Fruit fly (Drosophila melanogaster) whole organism, embryonic: ENCODE data around the gene CG45045.

ENCODE experiments used
- Ada2b ChIP-seq: fragments of 200-800 bp; sonication (Bioruptor generic); IDR thresholded peaks from 2 replicates; pipeline ENCODE4 v1.3.6; 2022; ENCODE audit warnings: missing biosample characterization, missing genetic modification characterization
- Aef1 ChIP-seq: fragments of 200-800 bp; sonication (Bioruptor generic); IDR thresholded peaks from 3 replicates; pipeline ENCODE4 v1.3.6; 2022; ENCODE audit warnings: missing biosample characterization, missing genetic modification characterization
- Blimp-1 ChIP-seq: fragments of 200-800 bp; sonication (Bioruptor generic); optimal IDR thresholded peaks from 3 replicates; lab custom pipeline; 2018; ENCODE audit warnings: missing biosample characterization, missing genetic modification characterization, mild to moderate bottlenecking, moderate library complexity, missing genetic modification reagents
- CG12071 ChIP-seq: fragments of 200-800 bp; sonication (Bioruptor generic); optimal IDR thresholded peaks from 3 replicates; lab custom pipeline; 2018; ENCODE audit warnings: missing biosample characterization, mild to moderate bottlenecking, missing genetic modification characterization
- CG12391 ChIP-seq: fragments of 200-800 bp; sonication (Bioruptor generic); optimal IDR thresholded peaks from 3 replicates; lab custom pipeline; 2018; ENCODE audit warnings: missing biosample characterization, mild to moderate bottlenecking, missing genetic modification characterization, moderate library complexity
- CG14965 ChIP-seq: fragments of 200-800 bp; sonication (Bioruptor generic); optimal IDR thresholded peaks from 2 replicates; lab custom pipeline; 2016; ENCODE audit warnings: missing biosample characterization, missing genetic modification characterization, borderline replicate concordance
- CG16813 ChIP-seq: fragments of 200-800 bp; sonication (Bioruptor generic); IDR thresholded peaks from 3 replicates; pipeline ENCODE4 v1.3.6; 2022; ENCODE audit warnings: missing biosample characterization, missing genetic modification characterization; ENCODE audit not compliant: partially characterized antibody
- CG16863 ChIP-seq: fragments of 200-800 bp; sonication (Bioruptor generic); optimal IDR thresholded peaks from 3 replicates; lab custom pipeline; 2016; ENCODE audit warnings: missing biosample characterization, missing genetic modification characterization
- CG17612 ChIP-seq: fragments of 200-800 bp; sonication (Bioruptor generic); IDR thresholded peaks from 2 replicates; pipeline ENCODE4 v1.3.6; 2022; ENCODE audit warnings: missing biosample characterization, missing genetic modification characterization
- CG30403 ChIP-seq: fragments of 200-800 bp; sonication (Bioruptor generic); optimal IDR thresholded peaks from 3 replicates; lab custom pipeline; 2016; ENCODE audit warnings: missing biosample characterization, missing genetic modification characterization
- CG31365 ChIP-seq: fragments of 200-800 bp; sonication (Bioruptor generic); optimal IDR thresholded peaks from 2 replicates; lab custom pipeline; 2018; ENCODE audit warnings: missing biosample characterization, mild to moderate bottlenecking, missing genetic modification characterization
- CG32767 ChIP-seq: fragments of 200-800 bp; sonication (Bioruptor generic); IDR thresholded peaks from 2 replicates; pipeline ENCODE4 v1.3.6; 2022; ENCODE audit warnings: missing biosample characterization, missing genetic modification characterization
- CG6765 ChIP-seq: fragments of 200-800 bp; sonication (Bioruptor generic); optimal IDR thresholded peaks from 3 replicates; lab custom pipeline; 2017; ENCODE audit warnings: missing biosample characterization, mild to moderate bottlenecking, missing genetic modification characterization
- CG7372 ChIP-seq: fragments of 200-800 bp; sonication (Bioruptor generic); IDR thresholded peaks from 2 replicates; pipeline ENCODE4 v1.3.6; 2022; ENCODE audit warnings: missing biosample characterization, missing genetic modification characterization
- CG7963 ChIP-seq: fragments of 200-800 bp; sonication (Bioruptor generic); IDR thresholded peaks from 3 replicates; pipeline ENCODE4 v1.3.6; 2022; ENCODE audit warnings: missing biosample characterization, missing genetic modification characterization; ENCODE audit not compliant: partially characterized antibody
- CG8281 ChIP-seq: fragments of 200-800 bp; sonication (Bioruptor generic); optimal IDR thresholded peaks from 2 replicates; lab custom pipeline; 2018; ENCODE audit warnings: missing biosample characterization, mild to moderate bottlenecking, missing genetic modification characterization, moderate library complexity
- CG8478 ChIP-seq: fragments of >200 bp; optimal IDR thresholded peaks from 2 replicates; lab custom pipeline; 2018
- CG9876 ChIP-seq: fragments of 200-800 bp; sonication (Bioruptor generic); optimal IDR thresholded peaks from 2 replicates; lab custom pipeline; 2016; ENCODE audit warnings: missing biosample characterization, missing genetic modification characterization
- Dbx ChIP-seq: fragments of 200-800 bp; sonication (Bioruptor generic); IDR thresholded peaks from 3 replicates; pipeline ENCODE4 v1.3.6; 2022; ENCODE audit warnings: missing biosample characterization, missing genetic modification characterization
- Drgx ChIP-seq: fragments of 200-800 bp; sonication (Bioruptor generic); IDR thresholded peaks from 2 replicates; pipeline ENCODE4 v1.3.6; 2022; ENCODE audit warnings: missing biosample characterization, missing genetic modification characterization
- ERR ChIP-seq: fragments of 200-800 bp; sonication (Bioruptor generic); optimal IDR thresholded peaks from 2 replicates; lab custom pipeline; 2016; ENCODE audit warnings: missing biosample characterization, missing genetic modification characterization
- Gsc ChIP-seq: fragments of 200-800 bp; sonication (Bioruptor generic); IDR thresholded peaks from 2 replicates; pipeline ENCODE4 v1.3.6; 2022; ENCODE audit warnings: missing biosample characterization, missing genetic modification characterization
- Gug ChIP-seq: fragments of 200-800 bp; sonication (Bioruptor generic); IDR thresholded peaks from 4 replicates; pipeline ENCODE4 v1.3.6; 2022; ENCODE audit warnings: missing biosample characterization, missing genetic modification characterization
- Hr78 ChIP-seq, 2 experiments: fragments of 200-800 bp in 1 of 2; fragments of >200 bp in 1 of 2; sonication (Bioruptor generic) in 1 of 2; optimal IDR thresholded peaks; 2 replicates each; lab custom pipeline; 2017 to 2019; ENCODE audit warnings: missing biosample characterization in 2 of 2, missing genetic modification characterization in 2 of 2, mild to moderate bottlenecking in 1 of 2, moderate library complexity in 1 of 2
- Lhr ChIP-seq: fragments of 200-800 bp; sonication (Bioruptor generic); optimal IDR thresholded peaks from 3 replicates; lab custom pipeline; 2017; ENCODE audit warnings: mild to moderate bottlenecking, missing biosample characterization, missing genetic modification reagents, missing genetic modification characterization
- MESR4 ChIP-seq: fragments of 200-800 bp; sonication (Bioruptor generic); optimal IDR thresholded peaks from 2 replicates; lab custom pipeline; 2018; ENCODE audit warnings: missing biosample characterization, mild to moderate bottlenecking, missing genetic modification characterization, moderate library complexity
- Neu2 ChIP-seq: fragments of 200-800 bp; sonication (Bioruptor generic); optimal IDR thresholded peaks from 3 replicates; lab custom pipeline; 2016; ENCODE audit warnings: missing biosample characterization, missing genetic modification characterization, borderline replicate concordance
- Oli ChIP-seq: fragments of 200-800 bp; sonication (Bioruptor generic); optimal IDR thresholded peaks from 2 replicates; lab custom pipeline; 2018; ENCODE audit warnings: missing biosample characterization, mild to moderate bottlenecking, missing genetic modification characterization, moderate library complexity
- Ptx1 ChIP-seq: fragments of 200-800 bp; sonication (Bioruptor generic); IDR thresholded peaks from 2 replicates; pipeline ENCODE4 v1.3.6; 2022; ENCODE audit warnings: missing biosample characterization, missing genetic modification characterization
- Rx ChIP-seq: fragments of 200-800 bp; sonication (Bioruptor generic); IDR thresholded peaks from 2 replicates; pipeline ENCODE4 v1.3.6; 2022; ENCODE audit warnings: missing biosample characterization, missing genetic modification characterization
- Scr ChIP-seq: fragments of 200-800 bp; sonication (Bioruptor generic); IDR thresholded peaks from 2 replicates; pipeline ENCODE4 v1.3.6; 2022; ENCODE audit warnings: missing biosample characterization, missing genetic modification characterization; ENCODE audit not compliant: partially characterized antibody
- amos ChIP-seq: fragments of 200-800 bp; sonication (Bioruptor generic); IDR thresholded peaks from 2 replicates; pipeline ENCODE4 v1.3.6; 2022; ENCODE audit warnings: missing biosample characterization, missing genetic modification characterization; ENCODE audit not compliant: partially characterized antibody
- br ChIP-seq: fragments of >200 bp; optimal IDR thresholded peaks from 2 replicates; lab custom pipeline; 2017
- chinmo ChIP-seq: fragments of 200-800 bp; sonication (Bioruptor generic); IDR thresholded peaks from 4 replicates; pipeline ENCODE4 v1.3.6; 2022; ENCODE audit warnings: missing biosample characterization, missing genetic modification characterization; ENCODE audit not compliant: partially characterized antibody
- chn ChIP-seq: fragments of 200-800 bp; sonication (Bioruptor generic); optimal IDR thresholded peaks from 2 replicates; lab custom pipeline; 2016; ENCODE audit warnings: missing biosample characterization, missing genetic modification characterization
- dysf ChIP-seq: fragments of 200-800 bp; sonication (Bioruptor generic); IDR thresholded peaks from 3 replicates; pipeline ENCODE4 v1.3.6; 2022; ENCODE audit warnings: missing biosample characterization, missing genetic modification characterization
- fd3F ChIP-seq: fragments of 200-800 bp; sonication (Bioruptor generic); optimal IDR thresholded peaks from 2 replicates; lab custom pipeline; 2018; ENCODE audit warnings: missing biosample characterization, mild to moderate bottlenecking, missing genetic modification characterization, moderate library complexity
- fd64A ChIP-seq: fragments of 200-800 bp; sonication (Bioruptor generic); optimal IDR thresholded peaks from 3 replicates; lab custom pipeline; 2018; ENCODE audit warnings: missing biosample characterization, mild to moderate bottlenecking, missing genetic modification characterization
- fru ChIP-seq: fragments of >200 bp; optimal IDR thresholded peaks from 2 replicates; lab custom pipeline; 2017
- gce ChIP-seq: fragments of 200-800 bp; sonication (Bioruptor generic); IDR thresholded peaks from 3 replicates; pipeline ENCODE4 v1.3.6; 2022; ENCODE audit warnings: missing biosample characterization, missing genetic modification characterization
- grn ChIP-seq: fragments of 200-800 bp; sonication (Bioruptor generic); optimal IDR thresholded peaks from 3 replicates; lab custom pipeline; 2017; ENCODE audit warnings: missing biosample characterization, missing genetic modification characterization
- nerfin-2 ChIP-seq: fragments of 200-800 bp; sonication (Bioruptor generic); IDR thresholded peaks from 2 replicates; pipeline ENCODE4 v1.3.6; 2022; ENCODE audit warnings: missing biosample characterization, missing genetic modification characterization; ENCODE audit not compliant: partially characterized antibody
- pnt ChIP-seq: fragments of 200-800 bp; sonication (Bioruptor generic); optimal IDR thresholded peaks from 3 replicates; lab custom pipeline; 2016; ENCODE audit warnings: missing biosample characterization, missing genetic modification characterization
- sisA ChIP-seq: fragments of 200-800 bp; sonication (Bioruptor generic); IDR thresholded peaks from 2 replicates; pipeline ENCODE4 v1.3.6; 2022; ENCODE audit warnings: missing biosample characterization, missing genetic modification characterization
- slp2 ChIP-seq: fragments of 200-800 bp; sonication (Bioruptor generic); optimal IDR thresholded peaks from 2 replicates; lab custom pipeline; 2016; ENCODE audit warnings: missing biosample characterization, missing genetic modification characterization
- ssp ChIP-seq: fragments of 200-800 bp; sonication (Bioruptor generic); IDR thresholded peaks from 2 replicates; pipeline ENCODE4 v1.3.6; 2022; ENCODE audit warnings: missing biosample characterization, missing genetic modification characterization
- stwl ChIP-seq: fragments of 200-800 bp; sonication (Bioruptor generic); optimal IDR thresholded peaks from 3 replicates; lab custom pipeline; 2018; ENCODE audit warnings: missing biosample characterization, mild to moderate bottlenecking, missing genetic modification characterization, moderate library complexity
- vfl ChIP-seq: fragments of 200-800 bp; sonication (Bioruptor generic); optimal IDR thresholded peaks from 2 replicates; lab custom pipeline; 2016; ENCODE audit warnings: missing biosample characterization, missing genetic modification characterization
- wek ChIP-seq: fragments of 200-800 bp; sonication (Bioruptor generic); optimal IDR thresholded peaks from 3 replicates; lab custom pipeline; 2018; ENCODE audit warnings: missing biosample characterization, mild to moderate bottlenecking, missing genetic modification characterization, moderate library complexity
- wor ChIP-seq: fragments of 200-800 bp; sonication (Bioruptor generic); IDR thresholded peaks from 2 replicates; pipeline ENCODE4 v1.3.6; 2022; ENCODE audit warnings: missing biosample characterization, missing genetic modification characterization
- zfh1 ChIP-seq: fragments of 200-800 bp; sonication (Bioruptor generic); IDR thresholded peaks from 3 replicates; pipeline ENCODE4 v1.3.6; 2022; ENCODE audit warnings: missing biosample characterization, missing genetic modification characterization

The CG45045 gene

DNA sequence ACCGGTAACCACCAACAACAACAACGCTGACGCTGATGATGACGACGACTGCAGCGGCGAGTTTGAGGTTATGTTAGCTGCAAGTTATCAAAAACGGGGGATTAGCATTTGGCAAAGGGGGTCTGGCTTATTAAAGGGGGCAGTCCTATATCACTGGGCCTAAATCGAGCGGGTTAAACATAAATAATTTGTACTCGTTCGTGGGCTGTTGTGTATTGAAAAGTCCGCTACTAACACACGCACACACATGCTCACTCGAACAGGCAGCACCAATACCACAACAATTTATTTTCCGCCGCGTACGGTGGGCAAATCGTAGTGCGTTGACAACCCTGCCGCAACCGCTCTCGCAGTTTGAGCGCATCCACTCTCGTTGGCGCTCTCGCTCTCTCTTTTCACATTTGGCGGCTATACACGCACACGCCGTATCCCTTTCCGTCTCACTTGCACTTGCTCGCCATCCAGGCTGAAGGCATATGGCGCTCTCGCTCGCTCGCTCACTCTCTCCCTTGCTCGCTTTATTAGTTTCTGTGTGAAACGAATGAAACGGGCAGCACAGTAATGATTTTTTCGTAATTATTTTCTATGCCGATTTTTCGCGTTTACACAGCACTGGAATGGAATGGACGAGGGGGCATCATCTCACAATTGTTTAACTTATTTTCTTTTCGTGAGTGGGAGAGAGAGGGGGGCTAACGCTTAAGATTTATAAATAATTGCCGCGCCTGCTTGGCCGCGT is 49.7 kb downstream of the CG45045 start (continued):
- TF ChIP-seq CG8478 (peak; percentile 97), chinmo (GFP tag; lab: Robert Waterston, UW) (no peak), CG7372 (no peak), Drgx (no peak), dysf (GFP tag; lab: Robert Waterston, UW) (no peak), Scr (GFP tag; lab: Robert Waterston, UW) (no peak), CG16813 (no peak), Ptx1 (no peak), Gug (GFP tag; lab: Robert Waterston, UW) (no peak), CG16863 (GFP tag; lab: Kevin White, UChicago) (peak; percentile 36), ERR (peak; percentile 61), CG12391 (tag; lab: Kevin White, UChicago) (peak; percentile 19), Aef1 (GFP tag; lab: Robert Waterston, UW) (no peak), fru (lab: Kevin White, UChicago) (no peak), Hr78 (GFP tag; optimal IDR thresholded peaks at IDR 0.05; lab: Kevin White, UChicago) (no peak), wor (GFP tag; lab: Robert Waterston, UW) (no peak), CG9876 (GFP tag; lab: Kevin White, UChicago) (no peak), Lhr (GFP tag; lab: Kevin White, UChicago) (no peak), fd64A (GFP tag; lab: Kevin White, UChicago) (peak; percentile 30), Gsc (GFP tag; lab: Robert Waterston, UW) (no peak), Oli (tag; lab: Kevin White, UChicago) (no peak), grn (no peak), Dbx (GFP tag; lab: Robert Waterston, UW) (no peak), br (no peak), nerfin-2 (GFP tag; lab: Robert Waterston, UW) (no peak), CG8281 (tag; lab: Kevin White, UChicago) (no peak), CG32767 (GFP tag; lab: Robert Waterston, UW) (no peak), CG30403 (GFP tag; lab: Kevin White, UChicago) (no peak), amos (GFP tag; lab: Robert Waterston, UW) (no peak), CG31365 (tag; lab: Kevin White, UChicago) (no peak), slp2 (GFP tag; lab: Kevin White, UChicago) (no peak), gce (GFP tag; lab: Robert Waterston, UW) (no peak), Neu2 (GFP tag; lab: Kevin White, UChicago) (no peak), stwl (tag; lab: Kevin White, UChicago) (peak; percentile 46), chn (peak; percentile 34), CG6765 (peak; percentile 36), Blimp-1 (peak; percentile 15), Rx (no peak), vfl (GFP tag; lab: Kevin White, UChicago) (peak; percentile 51), wek (peak; percentile 9), CG7963 (no peak), pnt (GFP tag; lab: Kevin White, UChicago) (no peak), CG14965 (no peak), Ada2b (GFP tag; lab: Robert Waterston, UW) (no peak), fd3F (no peak), sisA (no peak), MESR4 (peak; percentile 20), ssp (GFP tag; lab: Robert Waterston, UW) (no peak), zfh1 (GFP tag; lab: Robert Waterston, UW) (no peak), CG12071 (peak; percentile 39), CG17612 (no peak)
